Worm (Caenorhabditis elegans) whole organism, young adult: ENCODE data around the gene sri-31.

Source experiments
- B0035.1 ChIP-seq: sonication (generic microtip); optimal IDR thresholded peaks from 2 replicates; lab custom pipeline; 2016; ENCODE audit warnings: missing genetic modification characterization, mild to moderate bottlenecking, missing compliant biosample characterization, missing genotype, missing genetic modification reagents
- B0261.1 ChIP-seq: sonication (generic microtip); optimal IDR thresholded peaks from 2 replicates; lab custom pipeline; 2016; ENCODE audit warnings: mild to moderate bottlenecking, missing genetic modification characterization, moderate library complexity, missing compliant biosample characterization
- D2030.7 ChIP-seq: fragments of 200-800 bp; sonication (Bioruptor generic); IDR thresholded peaks from 2 replicates; pipeline ENCODE4 v1.3.6; 2022; ENCODE audit warnings: missing genetic modification reagents, missing genetic modification characterization, missing compliant biosample characterization
- F33H1.4 ChIP-seq: fragments of 200-800 bp; sonication (Bioruptor generic); IDR thresholded peaks from 2 replicates; pipeline ENCODE4 v1.3.6; 2022; ENCODE audit warnings: missing genetic modification reagents, missing genetic modification characterization, missing compliant biosample characterization
- F37B4.10 ChIP-seq: fragments of 200-800 bp; sonication (Bioruptor generic); IDR thresholded peaks from 2 replicates; pipeline ENCODE4 v1.3.6; 2022; ENCODE audit warnings: missing genetic modification characterization, missing compliant biosample characterization
- F52B5.7 ChIP-seq: sonication (generic microtip); optimal IDR thresholded peaks from 2 replicates; lab custom pipeline; 2016; ENCODE audit warnings: mild to moderate bottlenecking, missing genetic modification characterization, missing compliant biosample characterization
- F55B11.4 ChIP-seq: sonication (generic microtip); optimal IDR thresholded peaks from 2 replicates; lab custom pipeline; 2016; ENCODE audit warnings: missing compliant biosample characterization, missing genetic modification characterization, borderline replicate concordance; ENCODE audit not compliant: insufficient read depth
- T07F8.4 ChIP-seq: sonication (generic microtip); optimal IDR thresholded peaks from 2 replicates; lab custom pipeline; 2016; ENCODE audit warnings: mild to moderate bottlenecking, missing genetic modification characterization, moderate library complexity, missing compliant biosample characterization
- Y53F4B.3 ChIP-seq: fragments of 200-800 bp; sonication (Bioruptor generic); IDR thresholded peaks from 2 replicates; pipeline ENCODE4 v1.3.6; 2022; ENCODE audit warnings: missing genetic modification reagents, missing genetic modification characterization, missing compliant biosample characterization
- Y53G8AR.9 ChIP-seq: fragments of 200-800 bp; sonication (Bioruptor generic); conservative IDR thresholded peaks from 2 replicates; pipeline ENCODE4 v1.3.6; 2022; ENCODE audit warnings: missing genetic modification reagents, missing genetic modification characterization, missing compliant biosample characterization
- Y56A3A.18 ChIP-seq: fragments of 200-800 bp; sonication (Bioruptor generic); IDR thresholded peaks from 2 replicates; pipeline ENCODE4 v1.3.6; 2022; ENCODE audit warnings: missing genetic modification reagents, missing genetic modification characterization, missing compliant biosample characterization
- Y67H2A.10 ChIP-seq: fragments of 200-800 bp; sonication (Bioruptor generic); conservative IDR thresholded peaks from 2 replicates; pipeline ENCODE4 v1.3.6; 2022; ENCODE audit warnings: missing genetic modification reagents, missing genetic modification characterization, missing compliant biosample characterization
- Y79H2A.3 ChIP-seq: fragments of 200-800 bp; sonication (Bioruptor generic); conservative IDR thresholded peaks from 2 replicates; pipeline ENCODE4 v1.3.6; 2022; ENCODE audit warnings: missing genetic modification reagents, missing genetic modification characterization, missing compliant biosample characterization
- Y95B8A.8 ChIP-seq: fragments of 200-800 bp; sonication (Bioruptor generic); IDR thresholded peaks from 2 replicates; pipeline ENCODE4 v1.3.6; 2022; ENCODE audit warnings: missing genetic modification reagents, missing genetic modification characterization, missing compliant biosample characterization
- ama-1 ChIP-seq, 3 experiments: fragments of 150-350 bp in 1 of 3; sonication (generic microtip) in 2 of 3; optimal IDR thresholded peaks; 2 replicates each; lab custom pipeline; 2014 to 2018; ENCODE audit warnings: missing biosample characterization in 2 of 3, missing genetic modification characterization in 2 of 3, missing genetic modification reagents in 2 of 3
- aptf-3 ChIP-seq: fragments of 200-800 bp; sonication (Bioruptor generic); IDR thresholded peaks from 2 replicates; pipeline ENCODE4 v1.3.6; 2022; ENCODE audit warnings: missing genetic modification characterization, missing compliant biosample characterization
- atf-7 ChIP-seq: sonication (generic microtip); optimal IDR thresholded peaks from 2 replicates; lab custom pipeline; 2017; ENCODE audit warnings: mild to moderate bottlenecking, missing genetic modification characterization, missing compliant biosample characterization
- athp-1 ChIP-seq: sonication (generic microtip); optimal IDR thresholded peaks from 2 replicates; lab custom pipeline; 2017; ENCODE audit warnings: mild to moderate bottlenecking, missing genetic modification characterization, missing compliant biosample characterization
- attf-3 ChIP-seq: fragments of 200-800 bp; sonication (Bioruptor generic); conservative IDR thresholded peaks from 2 replicates; pipeline ENCODE4 v1.3.6; 2022; ENCODE audit warnings: missing genetic modification reagents, missing genetic modification characterization, missing compliant biosample characterization
- attf-5 ChIP-seq: fragments of 200-800 bp; sonication (Bioruptor generic); optimal IDR thresholded peaks from 2 replicates; lab custom pipeline; 2018; ENCODE audit warnings: mild to moderate bottlenecking, missing genetic modification characterization, missing compliant biosample characterization
- bed-2 ChIP-seq: fragments of 200-800 bp; sonication (Bioruptor generic); IDR thresholded peaks from 2 replicates; pipeline ENCODE4 v1.3.6; 2022; ENCODE audit warnings: missing genetic modification reagents, missing genetic modification characterization, missing compliant biosample characterization
- ceh-58 ChIP-seq: fragments of 200-800 bp; sonication (Bioruptor generic); IDR thresholded peaks from 2 replicates; pipeline ENCODE4 v1.3.6; 2022; ENCODE audit warnings: missing genetic modification characterization, missing compliant biosample characterization
- ceh-91 ChIP-seq: fragments of 200-800 bp; sonication (Bioruptor generic); IDR thresholded peaks from 2 replicates; pipeline ENCODE4 v1.3.6; 2022; ENCODE audit warnings: missing genetic modification reagents, missing genetic modification characterization, missing compliant biosample characterization
- chd-7 ChIP-seq: sonication (generic microtip); optimal IDR thresholded peaks from 2 replicates; lab custom pipeline; 2016; ENCODE audit warnings: mild to moderate bottlenecking, missing genetic modification characterization, moderate library complexity, missing compliant biosample characterization
- dpl-1 ChIP-seq: fragments of 150-350 bp; optimal IDR thresholded peaks from 2 replicates; lab custom pipeline; 2014; ENCODE audit warnings: missing biosample characterization, missing genetic modification reagents, missing genetic modification characterization
- efl-1 ChIP-seq: fragments of 150-350 bp; optimal IDR thresholded peaks from 2 replicates; lab custom pipeline; 2014; ENCODE audit warnings: missing biosample characterization, missing genetic modification reagents, missing genetic modification characterization
- egl-18 ChIP-seq: fragments of 200-800 bp; sonication (Bioruptor generic); IDR thresholded peaks from 2 replicates; pipeline ENCODE4 v1.3.6; 2022; ENCODE audit warnings: missing genetic modification reagents, missing genetic modification characterization, missing compliant biosample characterization
- hlh-26 ChIP-seq: fragments of 200-800 bp; sonication (Bioruptor generic); conservative IDR thresholded peaks from 2 replicates; pipeline ENCODE4 v1.3.6; 2022; ENCODE audit warnings: missing genetic modification reagents, missing genetic modification characterization, missing compliant biosample characterization
- lin-26 ChIP-seq: fragments of 200-800 bp; sonication (Bioruptor generic); IDR thresholded peaks from 2 replicates; pipeline ENCODE4 v1.3.6; 2022; ENCODE audit warnings: missing genetic modification reagents, missing genetic modification characterization, missing compliant biosample characterization
- lin-54 ChIP-seq: fragments of 200-800 bp; sonication (Bioruptor generic); optimal IDR thresholded peaks from 2 replicates; lab custom pipeline; 2018; ENCODE audit warnings: mild to moderate bottlenecking, missing genetic modification characterization, missing compliant biosample characterization
- lsl-1 ChIP-seq: fragments of 200-800 bp; sonication (Bioruptor generic); optimal IDR thresholded peaks from 2 replicates; lab custom pipeline; 2018; ENCODE audit warnings: mild to moderate bottlenecking, missing genetic modification characterization, moderate library complexity, missing compliant biosample characterization
- lsy-27 ChIP-seq: sonication (generic microtip); optimal IDR thresholded peaks from 2 replicates; lab custom pipeline; 2017; ENCODE audit warnings: missing genetic modification characterization, mild to moderate bottlenecking, missing compliant biosample characterization, antibody characterized with exemption, missing genotype, borderline replicate concordance; ENCODE audit not compliant: insufficient read depth
- madf-10 ChIP-seq: sonication (generic microtip); optimal IDR thresholded peaks from 2 replicates; lab custom pipeline; 2016; ENCODE audit warnings: mild to moderate bottlenecking, missing genetic modification characterization, missing compliant biosample characterization
- madf-8 ChIP-seq: fragments of 200-800 bp; sonication (Bioruptor generic); conservative IDR thresholded peaks from 2 replicates; pipeline ENCODE4 v1.3.6; 2022; ENCODE audit warnings: missing genetic modification reagents, missing genetic modification characterization, missing compliant biosample characterization
- nhr-120 ChIP-seq: fragments of 200-800 bp; sonication (Bioruptor generic); IDR thresholded peaks from 2 replicates; pipeline ENCODE4 v1.3.6; 2022; ENCODE audit warnings: missing genetic modification characterization, missing compliant biosample characterization
- nhr-179 ChIP-seq: sonication (generic microtip); optimal IDR thresholded peaks from 2 replicates; lab custom pipeline; 2016; ENCODE audit warnings: mild to moderate bottlenecking, missing genetic modification characterization, missing compliant biosample characterization
- pha-4 ChIP-seq: fragments of 150-350 bp; sonication (generic microtip); optimal IDR thresholded peaks from 2 replicates; lab custom pipeline; 2014; ENCODE audit warnings: missing biosample characterization, missing genetic modification reagents, missing genetic modification characterization
- rcor-1 ChIP-seq: fragments of 200-800 bp; sonication (Bioruptor generic); IDR thresholded peaks from 2 replicates; pipeline ENCODE4 v1.3.6; 2022; ENCODE audit warnings: missing genetic modification reagents, missing genetic modification characterization, missing compliant biosample characterization
- snpc-1.1 ChIP-seq: sonication (generic microtip); optimal IDR thresholded peaks from 2 replicates; lab custom pipeline; 2017; ENCODE audit warnings: missing genetic modification characterization, mild to moderate bottlenecking, missing compliant biosample characterization, antibody characterized with exemption, moderate library complexity, missing genotype, missing genetic modification reagents; ENCODE audit not compliant: insufficient read depth
- snpc-1.3 ChIP-seq: sonication (generic microtip); optimal IDR thresholded peaks from 2 replicates; lab custom pipeline; 2017; ENCODE audit warnings: missing genetic modification characterization, mild to moderate bottlenecking, missing compliant biosample characterization, antibody characterized with exemption, moderate library complexity, missing genotype, missing genetic modification reagents; ENCODE audit not compliant: insufficient read depth
- somi-1 ChIP-seq: fragments of 200-800 bp; sonication (Bioruptor generic); optimal IDR thresholded peaks from 2 replicates; lab custom pipeline; 2018; ENCODE audit warnings: mild to moderate bottlenecking, missing genetic modification characterization, missing compliant biosample characterization
- unc-62 ChIP-seq: fragments of 150-350 bp; optimal IDR thresholded peaks from 2 replicates; lab custom pipeline; 2014; ENCODE audit warnings: missing biosample characterization, missing genetic modification reagents, missing genetic modification characterization
- ztf-18 ChIP-seq: sonication (generic microtip); optimal IDR thresholded peaks from 2 replicates; lab custom pipeline; 2016; ENCODE audit warnings: missing genotype, mild to moderate bottlenecking, missing genetic modification characterization, missing compliant biosample characterization
- ztf-22 ChIP-seq: fragments of 200-800 bp; sonication (Bioruptor generic); optimal IDR thresholded peaks from 2 replicates; lab custom pipeline; 2018; ENCODE audit warnings: mild to moderate bottlenecking, missing genetic modification characterization, moderate library complexity, missing compliant biosample characterization
- ztf-25 ChIP-seq: fragments of 200-800 bp; sonication (Bioruptor generic); IDR thresholded peaks from 2 replicates; pipeline ENCODE4 v1.3.6; 2022; ENCODE audit warnings: missing genetic modification reagents, missing genetic modification characterization, missing compliant biosample characterization

The sri-31 gene

DNA sequence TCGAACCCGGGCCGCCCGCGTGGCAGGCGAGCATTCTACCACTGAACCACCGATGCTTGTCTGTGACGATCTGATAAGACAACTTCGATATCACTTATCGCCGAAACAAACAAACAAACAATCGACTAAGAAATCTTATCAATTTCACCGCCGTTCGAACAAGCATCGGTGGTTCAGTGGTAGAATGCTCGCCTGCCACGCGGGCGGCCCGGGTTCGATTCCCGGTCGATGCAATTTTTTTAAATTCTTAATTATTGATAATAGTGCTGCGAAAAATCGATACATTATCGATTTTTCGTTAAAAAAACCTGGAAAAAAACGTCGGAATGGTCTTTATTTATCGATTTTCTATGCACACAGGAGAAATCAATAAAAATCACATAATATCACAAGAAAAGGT lies 11.4 kb downstream of the sri-31 start (continued):
- TF ChIP-seq aptf-3 (no peak), lsy-27 (tag; lab: Kevin White, UChicago) (no peak), nhr-120 (GFP tag; lab: Robert Waterston, UW) (no peak), ztf-18 (peak; percentile 52), efl-1 (no peak), Y53G8AR.9 (GFP tag; lab: Robert Waterston, UW) (no peak; the same call in 1 of the 2 replicates), atf-7 (tag; lab: Kevin White, UChicago) (no peak), hlh-26 (GFP tag; lab: Robert Waterston, UW) (no peak), unc-62 (GFP tag; lab: Kevin White, UChicago) (no peak), egl-18 (GFP tag; lab: Robert Waterston, UW) (no peak), B0261.1 (tag; lab: Kevin White, UChicago) (peak; percentile 94), snpc-1.3 (peak; percentile 56), F37B4.10 (GFP tag; lab: Robert Waterston, UW) (no peak)

ce11 chrII:3062876-3063275 lies 12.1 kb downstream of the sri-31 start:
- no peak for TF ChIP-seq F55B11.4
- no peak for TF ChIP-seq Y53F4B.3
- no peak for TF ChIP-seq lin-26 (GFP tag; lab: Robert Waterston, UW)
- no peak for TF ChIP-seq attf-3 (GFP tag; lab: Robert Waterston, UW)
- no peak for TF ChIP-seq lsl-1 (GFP tag; lab: Kevin White, UChicago)
- TF ChIP-seq ama-1 (optimal IDR thresholded peaks at IDR 0.05; lab: Kevin White, UChicago), result no peak
- TF ChIP-seq ama-1 (GFP tag; optimal IDR thresholded peaks at IDR 0.05; lab: Kevin White, UChicago), result no peak
- TF ChIP-seq ztf-22 (GFP tag; lab: Kevin White, UChicago), result no peak
- no peak for TF ChIP-seq D2030.7 (GFP tag; lab: Robert Waterston, UW)
- TF ChIP-seq snpc-1.1 (tag; lab: Kevin White, UChicago), result no peak
- TF ChIP-seq ceh-91 (GFP tag; lab: Robert Waterston, UW), result no peak
- TF ChIP-seq lin-54 (GFP tag; lab: Kevin White, UChicago), result no peak
- no peak for TF ChIP-seq F33H1.4 (GFP tag; lab: Robert Waterston, UW)
- TF ChIP-seq ztf-25 (GFP tag; lab: Robert Waterston, UW), result no peak
- TF ChIP-seq F52B5.7 (tag; lab: Kevin White, UChicago), result no peak
- TF ChIP-seq Y79H2A.3, result no peak
- no peak for TF ChIP-seq chd-7 (tag; lab: Kevin White, UChicago)
- TF ChIP-seq Y56A3A.18 (GFP tag; lab: Robert Waterston, UW), result no peak
- no peak for TF ChIP-seq T07F8.4
- no peak for TF ChIP-seq Y67H2A.10 (GFP tag; lab: Robert Waterston, UW)

DNA sequence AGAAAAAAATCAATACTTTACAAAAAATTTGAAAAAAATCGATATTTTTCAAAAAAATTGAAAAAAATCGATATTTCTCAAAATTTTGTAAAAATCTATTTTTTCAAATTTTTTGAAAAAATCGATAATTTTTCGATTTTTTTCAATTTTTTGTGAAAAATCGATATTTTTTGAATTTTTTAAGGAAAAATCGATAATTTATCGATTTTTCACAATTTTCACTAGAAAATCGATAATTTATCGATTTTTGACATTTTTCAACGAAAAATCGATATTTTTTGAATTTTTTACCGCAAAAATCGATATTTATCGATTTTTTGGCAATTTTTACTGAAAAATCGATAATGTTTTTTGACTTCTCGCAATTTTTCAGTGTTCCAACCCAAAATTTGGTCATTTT lies 12.6 kb downstream of the sri-31 start:
- TF ChIP-seq pha-4 (tag; lab: Kevin White, UChicago) (no peak), B0035.1 (tag; lab: Kevin White, UChicago) (no peak), Y95B8A.8 (GFP tag; lab: Robert Waterston, UW) (no peak), madf-8 (GFP tag; lab: Robert Waterston, UW) (no peak), bed-2 (no peak), attf-5 (no peak), rcor-1 (GFP tag; lab: Robert Waterston, UW) (no peak), dpl-1 (GFP tag; lab: Kevin White, UChicago) (no peak), nhr-179 (no peak), somi-1 (GFP tag; lab: Kevin White, UChicago) (no peak), efl-1 (no peak), athp-1 (tag; lab: Kevin White, UChicago) (no peak), madf-10 (tag; lab: Kevin White, UChicago) (no peak), ztf-18 (no peak), ceh-58 (GFP tag; lab: Robert Waterston, UW) (no peak), snpc-1.1 (tag; lab: Kevin White, UChicago) (no peak)
